Worm (Caenorhabditis elegans): ENCODE results near the gene apn-1.

DNA sequence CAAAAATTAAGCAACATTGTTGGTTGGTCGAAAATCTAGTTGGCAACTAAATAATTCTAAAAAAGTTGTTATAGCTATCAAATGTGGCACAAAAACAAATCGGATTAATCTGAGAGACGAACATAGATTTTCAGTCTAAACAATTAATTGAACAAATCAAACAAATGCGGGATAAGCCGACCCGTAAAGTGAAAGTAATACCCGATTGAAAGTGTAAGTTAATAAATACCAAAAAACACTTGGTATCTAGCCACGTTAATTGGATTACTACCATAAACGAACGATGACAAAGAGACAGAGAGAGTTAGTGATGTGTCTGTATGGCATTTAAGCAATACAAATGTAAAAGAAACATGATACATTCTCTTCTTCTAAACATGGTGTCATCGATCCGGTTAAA, 46.5 kb downstream of the apn-1 start:
- TF ChIP-seq jun-1 (tag; optimal IDR thresholded peaks at IDR 0.05) (no peak), nhr-23 (tag; optimal IDR thresholded peaks at IDR 0.05) (no peak), lin-15B (tag; optimal IDR thresholded peaks at IDR 0.05) (no peak), fkh-10 (GFP tag; optimal IDR thresholded peaks at IDR 0.05) (no peak), nhr-12 (tag; optimal IDR thresholded peaks at IDR 0.05) (no peak), nhr-76 (tag; optimal IDR thresholded peaks at IDR 0.05) (no peak), nhr-67 (tag; optimal IDR thresholded peaks at IDR 0.05) (no peak), lin-39 (tag; optimal IDR thresholded peaks at IDR 0.05) (no peak), nfya-1 (tag; optimal IDR thresholded peaks at IDR 0.05; ENCODE audit: insufficient read depth) (no peak), elt-3 (tag; optimal IDR thresholded peaks at IDR 0.05) (no peak), unc-62 (GFP tag; optimal IDR thresholded peaks at IDR 0.05) (no peak), ama-1 (optimal IDR thresholded peaks at IDR 0.05) (no peak), ztf-4 (tag; optimal IDR thresholded peaks at IDR 0.05) (no peak), tbx-2 (tag; optimal IDR thresholded peaks at IDR 0.05) (no peak)
